Fruit fly (Drosophila melanogaster) whole organism, prepupa: ENCODE measurements around the gene CG43816.

Experiments
- Blimp-1 ChIP-seq: fragments of 200-800 bp; sonication (Bioruptor generic); optimal IDR thresholded peaks from 3 replicates; lab custom pipeline; 2017; ENCODE audit warnings: missing biosample characterization, missing genetic modification characterization, mild to moderate bottlenecking, moderate library complexity, missing genetic modification reagents
- CG10631 ChIP-seq: fragments of 200-800 bp; sonication (Bioruptor generic); optimal IDR thresholded peaks from 2 replicates; lab custom pipeline; 2016; ENCODE audit warnings: missing biosample characterization, missing genetic modification characterization
- CG10669 ChIP-seq: fragments of 200-800 bp; sonication (Bioruptor generic); optimal IDR thresholded peaks from 3 replicates; lab custom pipeline; 2018; ENCODE audit warnings: missing biosample characterization, mild to moderate bottlenecking, missing genetic modification characterization, moderate library complexity
- CG11294 ChIP-seq: fragments of 200-800 bp; sonication (Bioruptor generic); IDR thresholded peaks from 2 replicates; pipeline ENCODE4 v1.3.6; 2022; ENCODE audit warnings: missing biosample characterization, missing genetic modification characterization
- CG11762 ChIP-seq: fragments of 200-800 bp; sonication (Bioruptor generic); optimal IDR thresholded peaks from 3 replicates; lab custom pipeline; 2016; ENCODE audit warnings: missing biosample characterization, missing genetic modification characterization; ENCODE audit not compliant: insufficient read depth
- CG16779 ChIP-seq: fragments of 200-800 bp; sonication (Bioruptor generic); optimal IDR thresholded peaks from 3 replicates; lab custom pipeline; 2017; ENCODE audit warnings: missing biosample characterization, mild to moderate bottlenecking, missing genetic modification characterization
- CG3032 ChIP-seq: fragments of 200-800 bp; optimal IDR thresholded peaks from 2 replicates; lab custom pipeline; 2019; ENCODE audit warnings: missing biosample characterization, mild to moderate bottlenecking, missing genetic modification characterization, moderate library complexity
- CG31627 ChIP-seq: fragments of 200-800 bp; sonication (Bioruptor generic); optimal IDR thresholded peaks from 3 replicates; lab custom pipeline; 2016; ENCODE audit warnings: missing biosample characterization, missing genetic modification characterization
- CG3919 ChIP-seq: fragments of 200-800 bp; sonication (Bioruptor generic); optimal IDR thresholded peaks from 3 replicates; lab custom pipeline; 2016; ENCODE audit warnings: missing biosample characterization, missing genetic modification characterization
- CG4318 ChIP-seq: fragments of 200-800 bp; sonication (Bioruptor generic); optimal IDR thresholded peaks from 3 replicates; lab custom pipeline; 2017; ENCODE audit warnings: missing biosample characterization, mild to moderate bottlenecking, missing genetic modification characterization
- CG6163 ChIP-seq: fragments of 200-800 bp; sonication (Bioruptor generic); IDR thresholded peaks from 3 replicates; pipeline ENCODE4 v1.3.6; 2022; ENCODE audit warnings: missing biosample characterization, missing genetic modification characterization
- CG6792 ChIP-seq: fragments of 200-800 bp; sonication (Bioruptor generic); optimal IDR thresholded peaks from 3 replicates; lab custom pipeline; 2016; ENCODE audit warnings: missing biosample characterization, missing genetic modification characterization
- CG7368 ChIP-seq: fragments of 200-800 bp; sonication (Bioruptor generic); optimal IDR thresholded peaks from 3 replicates; lab custom pipeline; 2016; ENCODE audit warnings: missing biosample characterization, missing genetic modification characterization
- CG8119 ChIP-seq: fragments of 200-800 bp; sonication (Bioruptor generic); IDR thresholded peaks from 3 replicates; pipeline ENCODE4 v1.3.6; 2022; ENCODE audit warnings: missing biosample characterization, missing genetic modification characterization
- CG8319 ChIP-seq: fragments of 200-800 bp; sonication (Bioruptor generic); optimal IDR thresholded peaks from 3 replicates; lab custom pipeline; 2016; ENCODE audit warnings: missing biosample characterization, missing genetic modification characterization
- CG9139 ChIP-seq: fragments of 200-800 bp; sonication (Bioruptor generic); optimal IDR thresholded peaks from 3 replicates; lab custom pipeline; 2017; ENCODE audit warnings: missing biosample characterization, mild to moderate bottlenecking, missing genetic modification characterization
- Eip93F ChIP-seq: fragments of 200-800 bp; sonication (Bioruptor generic); optimal IDR thresholded peaks from 2 replicates; lab custom pipeline; 2016; ENCODE audit warnings: missing biosample characterization, mild to moderate bottlenecking, missing genetic modification characterization
- Ets96B ChIP-seq: fragments of 200-800 bp; optimal IDR thresholded peaks from 2 replicates; lab custom pipeline; 2019; ENCODE audit warnings: missing biosample characterization, mild to moderate bottlenecking, missing genetic modification characterization, moderate library complexity
- Hr39 ChIP-seq: fragments of 200-800 bp; sonication (Bioruptor generic); optimal IDR thresholded peaks from 2 replicates; lab custom pipeline; 2016; ENCODE audit warnings: missing biosample characterization, missing genetic modification characterization
- Hr4 ChIP-seq: fragments of 200-800 bp; sonication (Bioruptor generic); optimal IDR thresholded peaks from 3 replicates; lab custom pipeline; 2016; ENCODE audit warnings: missing biosample characterization, missing genetic modification characterization
- Met ChIP-seq: fragments of 200-800 bp; sonication (Bioruptor generic); optimal IDR thresholded peaks from 3 replicates; lab custom pipeline; 2016; ENCODE audit warnings: missing biosample characterization, missing genetic modification characterization
- OdsH ChIP-seq: fragments of 200-800 bp; sonication (Bioruptor generic); optimal IDR thresholded peaks from 3 replicates; lab custom pipeline; 2016; ENCODE audit warnings: missing biosample characterization, missing genetic modification characterization
- Sox102F ChIP-seq: fragments of 200-800 bp; sonication (Bioruptor generic); optimal IDR thresholded peaks from 2 replicates; lab custom pipeline; 2016; ENCODE audit warnings: missing biosample characterization, mild to moderate bottlenecking, missing genetic modification characterization
- Sox14 ChIP-seq: fragments of 200-800 bp; sonication (Bioruptor generic); optimal IDR thresholded peaks from 3 replicates; lab custom pipeline; 2016; ENCODE audit warnings: missing biosample characterization, missing genetic modification characterization
- achi ChIP-seq: fragments of 200-800 bp; sonication (Bioruptor generic); optimal IDR thresholded peaks from 3 replicates; lab custom pipeline; 2016; ENCODE audit warnings: missing biosample characterization, missing genetic modification characterization
- acj6 ChIP-seq: fragments of 200-800 bp; sonication (Bioruptor generic); optimal IDR thresholded peaks from 3 replicates; lab custom pipeline; 2016; ENCODE audit warnings: missing biosample characterization, missing genetic modification characterization
- dac ChIP-seq: fragments of 200-800 bp; sonication (Bioruptor generic); optimal IDR thresholded peaks from 2 replicates; lab custom pipeline; 2017; ENCODE audit warnings: missing biosample characterization, mild to moderate bottlenecking, missing genetic modification characterization
- eg ChIP-seq: fragments of 200-800 bp; sonication (Bioruptor generic); IDR thresholded peaks from 3 replicates; pipeline ENCODE4 v1.3.6; 2022; ENCODE audit warnings: missing biosample characterization, missing genetic modification characterization
- esn ChIP-seq: fragments of 200-800 bp; sonication (Bioruptor generic); optimal IDR thresholded peaks from 2 replicates; lab custom pipeline; 2016; ENCODE audit warnings: missing biosample characterization, mild to moderate bottlenecking, missing genetic modification characterization, moderate library complexity
- fd59A ChIP-seq: fragments of 200-800 bp; sonication (Bioruptor generic); optimal IDR thresholded peaks from 2 replicates; lab custom pipeline; 2017; ENCODE audit warnings: missing biosample characterization, mild to moderate bottlenecking, missing genetic modification characterization, missing genetic modification reagents
- fd85E ChIP-seq: fragments of 200-800 bp; sonication (Bioruptor generic); optimal IDR thresholded peaks from 3 replicates; lab custom pipeline; 2016; ENCODE audit warnings: missing biosample characterization, missing genetic modification characterization
- net ChIP-seq: fragments of 200-800 bp; sonication (Bioruptor generic); optimal IDR thresholded peaks from 3 replicates; lab custom pipeline; 2016; ENCODE audit warnings: missing biosample characterization, missing genetic modification characterization
- pdm3 ChIP-seq: fragments of 200-800 bp; sonication (Bioruptor generic); optimal IDR thresholded peaks from 3 replicates; lab custom pipeline; 2016; ENCODE audit warnings: missing biosample characterization, missing genetic modification characterization
- salr ChIP-seq, 2 experiments: fragments of 200-800 bp; sonication (Bioruptor generic); optimal IDR thresholded peaks; 3 replicates each; lab custom pipeline; 2016 to 2018; ENCODE audit warnings: missing biosample characterization in 2 of 2, missing genetic modification characterization in 2 of 2, mild to moderate bottlenecking in 1 of 2
- ss ChIP-seq, 2 experiments: fragments of 200-800 bp; sonication (Bioruptor generic); optimal IDR thresholded peaks; 2 replicates in 1 of 2; 3 replicates in 1 of 2; lab custom pipeline; 2017 to 2018; ENCODE audit warnings: mild to moderate bottlenecking in 2 of 2, missing biosample characterization in 2 of 2, missing genetic modification characterization in 2 of 2, moderate library complexity in 1 of 2
- svp ChIP-seq: fragments of 200-800 bp; sonication (Bioruptor generic); peaks from one replicate; lab custom pipeline; 2016; ENCODE audit warnings: missing biosample characterization, missing genetic modification characterization
- topi ChIP-seq: fragments of 200-800 bp; sonication (Bioruptor generic); optimal IDR thresholded peaks from 3 replicates; lab custom pipeline; 2016; ENCODE audit warnings: missing biosample characterization, missing genetic modification characterization
- vri ChIP-seq: fragments of 200-800 bp; sonication (Bioruptor generic); optimal IDR thresholded peaks from 3 replicates; lab custom pipeline; 2016; ENCODE audit warnings: missing biosample characterization, mild to moderate bottlenecking, missing genetic modification characterization

CG43816 gene

DNA sequence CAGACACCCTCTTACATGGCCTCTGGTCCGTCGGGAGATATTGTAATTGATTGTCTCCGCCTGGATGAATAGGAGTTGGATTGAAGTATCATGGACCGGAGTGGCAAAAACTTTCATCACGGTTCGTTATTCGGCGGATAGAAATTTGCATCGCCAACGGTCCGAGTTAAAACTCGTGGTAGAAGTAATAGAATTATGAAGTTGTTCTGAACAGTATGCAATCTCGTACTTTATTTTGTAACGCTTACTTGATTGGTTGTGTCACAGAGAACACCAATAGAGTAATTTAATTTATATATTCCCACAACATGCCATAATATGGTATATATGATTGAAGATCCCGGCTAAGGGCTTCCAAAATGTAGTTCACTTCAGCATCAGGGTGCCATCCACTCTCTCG is at the start of gene CG43816, which contains the start of gene CG13245:
Gene CG43816 (plus strand): TSS at position 301 of the 400 bp plus-strand sequence.
Gene CG13245 (plus strand): TSS at position 301 of the 400 bp plus-strand sequence.
- TF ChIP-seq topi (GFP tag; lab: Kevin White, UChicago) (no peak), pdm3 (no peak), net (GFP tag; lab: Kevin White, UChicago) (no peak), vri (GFP tag; lab: Kevin White, UChicago) (no peak), fd59A (GFP tag; lab: Kevin White, UChicago) (no peak), Hr4 (GFP tag; lab: Kevin White, UChicago) (no peak), CG4318 (GFP tag; lab: Kevin White, UChicago) (no peak), CG11762 (GFP tag; lab: Kevin White, UChicago) (no peak)

DNA sequence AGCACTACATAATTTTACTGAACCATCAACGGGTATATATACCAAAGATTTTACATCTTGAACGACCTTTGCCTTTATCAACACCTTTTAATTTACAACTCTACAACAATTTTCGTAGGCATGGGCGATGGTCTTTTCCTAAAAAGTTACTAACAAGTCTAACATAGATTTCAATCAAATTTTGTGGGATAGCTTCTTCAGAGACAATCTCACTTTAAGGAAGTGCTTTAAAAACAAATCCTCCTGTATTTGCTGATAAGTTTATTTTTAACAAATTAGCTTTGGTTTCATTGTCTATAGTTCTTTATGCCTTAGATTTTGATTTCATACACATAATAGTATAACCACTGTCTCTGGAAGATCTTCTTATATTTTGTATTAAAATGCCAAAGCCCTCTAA is 46.6 kb upstream of the CG43816 start, which contains the start of gene CG18063:
Gene CG18063 (plus strand): TSS at position 301 of the 400 bp plus-strand sequence.
- no peak for TF ChIP-seq Sox14 (GFP tag; lab: Kevin White, UChicago)
- TF ChIP-seq Sox102F = no peak
- TF ChIP-seq Eip93F = no peak
- no peak for TF ChIP-seq CG6792 (GFP tag; lab: Kevin White, UChicago)
- TF ChIP-seq CG10631 (GFP tag; lab: Kevin White, UChicago) = no peak
- no peak for TF ChIP-seq esn (GFP tag; lab: Kevin White, UChicago)
- no peak for TF ChIP-seq ss (GFP tag; optimal IDR thresholded peaks at IDR 0.05; lab: Kevin White, UChicago)
- TF ChIP-seq Blimp-1 (GFP tag; lab: Kevin White, UChicago) = no peak

DNA sequence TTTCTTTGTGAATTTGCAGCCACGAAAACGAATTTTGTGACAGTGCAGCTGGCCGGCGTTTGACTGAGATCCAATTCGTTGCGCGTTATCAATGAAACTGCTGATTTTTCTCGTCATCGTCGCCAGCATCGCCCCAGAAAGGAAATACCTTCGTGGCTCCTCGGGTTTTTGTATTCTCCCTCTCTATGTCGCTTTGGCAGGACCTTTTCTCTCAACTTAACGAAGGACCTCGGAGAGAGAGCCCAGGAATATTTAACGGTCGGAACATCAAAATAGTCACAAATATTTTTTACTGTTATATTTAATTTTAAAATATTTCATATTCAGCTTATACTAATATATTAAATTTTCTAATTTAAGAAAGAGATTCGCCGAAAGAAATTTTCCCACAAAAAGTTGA is 41.8 kb upstream of the CG43816 start, which contains the start of gene beat-Ib:
Gene beat-Ib (minus strand): TSS at position 101 of the 400 bp plus-strand sequence.
- no peak for TF ChIP-seq achi (GFP tag; lab: Kevin White, UChicago)
- TF ChIP-seq pdm3 = no peak
- TF ChIP-seq Eip93F = no peak
- TF ChIP-seq CG9139 (GFP tag; lab: Kevin White, UChicago) = no peak

DNA sequence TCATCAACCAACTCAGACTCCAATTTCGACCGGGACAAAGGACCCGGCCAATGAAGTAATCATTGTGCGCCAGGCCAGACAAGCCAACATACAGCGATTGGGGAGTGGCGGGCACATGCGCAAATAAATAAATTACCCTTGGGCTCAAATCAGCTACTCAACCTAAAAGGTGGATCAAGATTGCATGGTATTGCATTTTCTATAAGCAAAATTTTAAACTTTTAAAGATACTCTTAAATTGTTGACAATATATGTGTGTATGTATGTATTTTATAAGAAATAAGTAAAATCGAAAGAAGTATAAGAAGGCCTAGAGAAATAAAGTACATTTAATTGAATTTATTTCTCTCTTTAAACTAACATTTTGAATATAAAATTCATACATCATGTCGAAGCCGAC is 24.9 kb upstream of the CG43816 start, which contains the start of gene CG10839:
Gene CG10839 (plus strand): TSS at position 301 of the 400 bp plus-strand sequence.
- TF ChIP-seq pdm3 = no peak
- TF ChIP-seq topi (GFP tag; lab: Kevin White, UChicago) = no peak
- TF ChIP-seq eg (GFP tag; lab: Robert Waterston, UW) = no peak
- TF ChIP-seq CG11762 (GFP tag; lab: Kevin White, UChicago) = no peak
- TF ChIP-seq svp (GFP tag; lab: Kevin White, UChicago) = no peak
- no peak for TF ChIP-seq CG3032 (tag; lab: Kevin White, UChicago)
- TF ChIP-seq esn (GFP tag; lab: Kevin White, UChicago) = no peak
- no peak for TF ChIP-seq CG6163
- TF ChIP-seq CG16779 (tag; lab: Kevin White, UChicago) = no peak

DNA sequence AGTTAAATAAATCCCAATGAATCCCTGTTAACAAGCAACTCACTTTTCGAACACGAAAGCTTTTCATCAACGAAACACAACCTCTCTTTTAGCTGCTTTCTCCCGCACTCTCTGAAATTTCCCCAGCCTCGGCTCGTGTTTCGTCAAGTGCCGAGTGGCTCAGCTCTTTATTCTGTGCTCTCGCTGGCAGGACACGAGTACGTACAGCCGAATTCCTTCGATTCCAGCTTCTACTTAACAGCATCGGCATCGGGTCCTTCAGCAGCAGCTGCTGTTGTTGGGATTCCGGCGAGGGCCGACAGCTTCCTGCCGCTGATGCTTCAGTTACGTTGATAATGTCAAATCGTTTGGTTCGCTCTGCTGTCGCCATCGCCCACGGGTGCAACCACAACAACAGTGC is 3.9 kb upstream of the CG43816 start, which contains the start of gene beat-Ic:
Gene beat-Ic (plus strand): TSS at position 93 of the 400 bp plus-strand sequence.
- TF ChIP-seq Eip93F (no peak), CG8119 (GFP tag; lab: Robert Waterston, UW) (no peak), OdsH (GFP tag; lab: Kevin White, UChicago) (no peak), CG31627 (GFP tag; lab: Kevin White, UChicago) (no peak), dac (GFP tag; lab: Kevin White, UChicago) (no peak), CG11294 (GFP tag; lab: Robert Waterston, UW) (no peak), achi (GFP tag; lab: Kevin White, UChicago) (no peak), fd59A (GFP tag; lab: Kevin White, UChicago) (no peak), Hr39 (GFP tag; lab: Kevin White, UChicago) (no peak)

DNA sequence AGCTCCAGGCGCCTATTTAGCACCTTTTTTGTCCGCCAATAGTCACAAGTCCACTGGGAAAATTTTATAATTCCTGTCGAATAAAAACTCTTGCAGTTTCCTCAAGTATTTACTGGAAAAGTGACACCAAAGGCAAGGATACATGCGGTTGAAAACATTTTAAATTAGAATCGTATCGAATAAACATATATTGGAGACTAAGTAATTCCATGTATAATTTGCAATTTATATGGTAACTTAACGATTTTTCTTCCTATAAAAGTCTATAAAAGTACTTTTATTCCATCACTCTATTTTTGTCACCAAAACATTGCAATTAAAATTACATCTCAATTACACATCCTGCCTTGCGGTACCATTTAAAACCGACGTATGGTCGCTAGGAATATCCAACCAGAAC is 584 bp upstream of the CG43816 start, which contains the start of gene CG34167:
Gene CG34167 (minus strand): TSS at position 101 of the 400 bp plus-strand sequence.
- TF ChIP-seq fd85E (GFP tag; lab: Kevin White, UChicago) (no peak), Ets96B (tag; lab: Kevin White, UChicago) (no peak), CG10669 (GFP tag; lab: Kevin White, UChicago) (no peak), CG3919 (GFP tag; lab: Kevin White, UChicago) (no peak), salr (GFP tag; optimal IDR thresholded peaks at IDR 0.05; lab: Kevin White, UChicago) (no peak), CG8319 (GFP tag; lab: Kevin White, UChicago) (no peak), acj6 (no peak), Met (GFP tag; lab: Kevin White, UChicago) (no peak), CG7368 (GFP tag; lab: Kevin White, UChicago) (no peak), CG16779 (tag; lab: Kevin White, UChicago) (no peak)
